Fruit fly (Drosophila melanogaster) whole organism, adult: ENCODE data around the gene dj-1beta.

ENCODE experiments used
- CG11617 ChIP-seq: fragments of 200-800 bp; sonication (Bioruptor generic); optimal IDR thresholded peaks from 2 replicates; lab custom pipeline; 2017; ENCODE audit warnings: mild to moderate bottlenecking, missing biosample characterization, missing genetic modification reagents, missing genetic modification characterization
- CG12768 ChIP-seq: fragments of 200-800 bp; sonication (Bioruptor generic); optimal IDR thresholded peaks from 2 replicates; lab custom pipeline; 2017; ENCODE audit warnings: missing biosample characterization, missing genetic modification characterization, mild to moderate bottlenecking, moderate library complexity, missing genetic modification reagents
- CG14711 ChIP-seq: fragments of 200-800 bp; sonication (Bioruptor generic); optimal IDR thresholded peaks from 2 replicates; lab custom pipeline; 2018; ENCODE audit warnings: missing biosample characterization, mild to moderate bottlenecking, missing genetic modification characterization, moderate library complexity
- CG1620 ChIP-seq: fragments of 200-800 bp; sonication (Bioruptor generic); optimal IDR thresholded peaks from 2 replicates; lab custom pipeline; 2016; ENCODE audit warnings: missing biosample characterization, missing genetic modification characterization
- CG33017 ChIP-seq: fragments of 200-800 bp; sonication (Bioruptor generic); optimal IDR thresholded peaks from 2 replicates; lab custom pipeline; 2018; ENCODE audit warnings: missing biosample characterization, mild to moderate bottlenecking, missing genetic modification characterization, moderate library complexity
- CG5204 ChIP-seq: fragments of 200-800 bp; sonication (Bioruptor generic); optimal IDR thresholded peaks from 2 replicates; lab custom pipeline; 2016; ENCODE audit warnings: missing biosample characterization, missing genetic modification characterization
- CG7045 ChIP-seq: fragments of 200-800 bp; sonication (Bioruptor generic); optimal IDR thresholded peaks from 2 replicates; lab custom pipeline; 2017; ENCODE audit warnings: missing biosample characterization, mild to moderate bottlenecking, missing genetic modification characterization
- CG7101 ChIP-seq: fragments of 200-800 bp; sonication (Bioruptor generic); optimal IDR thresholded peaks from 2 replicates; lab custom pipeline; 2018; ENCODE audit warnings: missing biosample characterization, mild to moderate bottlenecking, missing genetic modification characterization, moderate library complexity
- Clk ChIP-seq: fragments of 200-800 bp; sonication (Bioruptor generic); optimal IDR thresholded peaks from 2 replicates; lab custom pipeline; 2017; ENCODE audit warnings: missing biosample characterization, missing genetic modification characterization
- Crg-1 ChIP-seq: fragments of 200-800 bp; sonication (Bioruptor generic); optimal IDR thresholded peaks from 2 replicates; lab custom pipeline; 2016; ENCODE audit warnings: missing biosample characterization, missing genetic modification characterization
- Hr96 ChIP-seq: fragments of 200-800 bp; sonication (Bioruptor generic); optimal IDR thresholded peaks from 2 replicates; lab custom pipeline; 2016; ENCODE audit warnings: missing biosample characterization, missing genetic modification characterization
- Mnt ChIP-seq: fragments of 200-800 bp; sonication (Bioruptor generic); optimal IDR thresholded peaks from 2 replicates; lab custom pipeline; 2016; ENCODE audit warnings: missing biosample characterization, mild to moderate bottlenecking, missing genetic modification characterization
- bab1 ChIP-seq: fragments of 200-800 bp; sonication (Bioruptor generic); optimal IDR thresholded peaks from 3 replicates; lab custom pipeline; 2019; ENCODE audit warnings: missing biosample characterization, mild to moderate bottlenecking, missing genetic modification characterization, moderate library complexity
- cic ChIP-seq: fragments of 200-800 bp; sonication (Bioruptor generic); optimal IDR thresholded peaks from 2 replicates; lab custom pipeline; 2017; ENCODE audit warnings: missing biosample characterization, mild to moderate bottlenecking, missing genetic modification characterization, moderate library complexity
- cnc ChIP-seq, 2 experiments: fragments of >200 bp; optimal IDR thresholded peaks; 2 replicates each; lab custom pipeline; 2017
- kay ChIP-seq: fragments of 200-800 bp; sonication (Bioruptor generic); peaks from one replicate; lab custom pipeline; 2016; ENCODE audit warnings: missing biosample characterization, missing genetic modification characterization, borderline replicate concordance
- ovo ChIP-seq: fragments of 200-800 bp; sonication (Bioruptor generic); optimal IDR thresholded peaks from 2 replicates; lab custom pipeline; 2016; ENCODE audit warnings: missing biosample characterization, missing genetic modification characterization
- pad ChIP-seq: fragments of 200-800 bp; sonication (Bioruptor generic); optimal IDR thresholded peaks from 3 replicates; lab custom pipeline; 2017; ENCODE audit warnings: missing biosample characterization, missing genetic modification characterization, mild to moderate bottlenecking, moderate library complexity, missing genetic modification reagents
- tj ChIP-seq: fragments of 200-800 bp; sonication (Bioruptor generic); optimal IDR thresholded peaks from 3 replicates; lab custom pipeline; 2017; ENCODE audit warnings: missing biosample characterization, mild to moderate bottlenecking, missing genetic modification characterization, moderate library complexity
- toe ChIP-seq: fragments of 200-800 bp; sonication (Bioruptor generic); optimal IDR thresholded peaks from 2 replicates; lab custom pipeline; 2016; ENCODE audit warnings: missing biosample characterization, missing genetic modification characterization

Gene dj-1beta

dm6 chr3R:30827544-30827943, 20.6 kb downstream of the dj-1beta start, which contains the start of gene CG15544:
Gene CG15544, plus strand, starts transcription at chr3R:30827819.
- no peak for TF ChIP-seq CG7045 (GFP tag; lab: Kevin White, UChicago)

dm6 chr3R:30828433-30829034, 21.6 kb downstream of the dj-1beta start:
- no peak for TF ChIP-seq Hr96 (GFP tag; lab: Kevin White, UChicago)
- no peak for TF ChIP-seq pad (GFP tag; lab: Kevin White, UChicago)
- TF ChIP-seq toe (GFP tag; lab: Kevin White, UChicago), result no peak
- no peak for TF ChIP-seq kay (GFP tag; lab: Kevin White, UChicago)
- no peak for TF ChIP-seq bab1 (GFP tag; lab: Kevin White, UChicago)
- no peak for TF ChIP-seq tj (GFP tag; lab: Kevin White, UChicago)
- no peak for TF ChIP-seq Crg-1 (GFP tag; lab: Kevin White, UChicago)

- TF ChIP-seq bab1 (GFP tag; lab: Kevin White, UChicago) (no peak), CG11617 (GFP tag; lab: Kevin White, UChicago) (no peak), Crg-1 (GFP tag; lab: Kevin White, UChicago) (no peak), CG12768 (GFP tag; lab: Kevin White, UChicago) (no peak), tj (GFP tag; lab: Kevin White, UChicago) (no peak), Clk (GFP tag; lab: Kevin White, UChicago) (no peak), pad (GFP tag; lab: Kevin White, UChicago) (no peak), CG7101 (tag; lab: Kevin White, UChicago) (no peak), cic (no peak), Mnt (no peak), CG5204 (GFP tag; lab: Kevin White, UChicago) (no peak), CG14711 (no peak), toe (GFP tag; lab: Kevin White, UChicago) (no peak), CG1620 (GFP tag; lab: Kevin White, UChicago) (no peak), ovo (GFP tag; lab: Kevin White, UChicago) (no peak), CG33017 (no peak), kay (GFP tag; lab: Kevin White, UChicago) (no peak), Hr96 (GFP tag; lab: Kevin White, UChicago) (no peak)
Measured at dm6 chr3R:30832130-30832529, 25.2 kb downstream of the dj-1beta start.

- TF ChIP-seq tj (GFP tag; lab: Kevin White, UChicago) (no peak), bab1 (GFP tag; lab: Kevin White, UChicago) (no peak), CG5204 (GFP tag; lab: Kevin White, UChicago) (no peak), CG7101 (tag; lab: Kevin White, UChicago) (no peak), CG1620 (GFP tag; lab: Kevin White, UChicago) (no peak), cic (no peak), cnc (optimal IDR thresholded peaks at IDR 0.05; lab: Kevin White, UChicago) (no peak), Clk (GFP tag; lab: Kevin White, UChicago) (no peak)
Measured at dm6 chr3R:30833078-30833477, 26.2 kb downstream of the dj-1beta start.

dm6 chr3R:30840741-30841140, 33.8 kb downstream of the dj-1beta start:
- TF ChIP-seq cic, result no peak
- TF ChIP-seq CG7045 (GFP tag; lab: Kevin White, UChicago), result no peak
- TF ChIP-seq CG5204 (GFP tag; lab: Kevin White, UChicago), result no peak
- no peak for TF ChIP-seq CG1620 (GFP tag; lab: Kevin White, UChicago)
- no peak for TF ChIP-seq ovo (GFP tag; lab: Kevin White, UChicago)
- no peak for TF ChIP-seq bab1 (GFP tag; lab: Kevin White, UChicago)
- TF ChIP-seq Hr96 (GFP tag; lab: Kevin White, UChicago), result no peak
- TF ChIP-seq kay (GFP tag; lab: Kevin White, UChicago), result no peak
- TF ChIP-seq Clk (GFP tag; lab: Kevin White, UChicago), result no peak
- no peak for TF ChIP-seq cnc (optimal IDR thresholded peaks at IDR 0.05; lab: Kevin White, UChicago)
- no peak for TF ChIP-seq CG7101 (tag; lab: Kevin White, UChicago)
- no peak for TF ChIP-seq pad (GFP tag; lab: Kevin White, UChicago)
- no peak for TF ChIP-seq Mnt
- TF ChIP-seq toe (GFP tag; lab: Kevin White, UChicago), result no peak
- TF ChIP-seq CG33017, result no peak
- no peak for TF ChIP-seq CG11617 (GFP tag; lab: Kevin White, UChicago)
- TF ChIP-seq tj (GFP tag; lab: Kevin White, UChicago), result no peak
- no peak for TF ChIP-seq CG12768 (GFP tag; lab: Kevin White, UChicago)
- no peak for TF ChIP-seq Crg-1 (GFP tag; lab: Kevin White, UChicago)
- TF ChIP-seq CG14711, result no peak

- no peak for TF ChIP-seq CG11617 (GFP tag; lab: Kevin White, UChicago)
- TF ChIP-seq kay (GFP tag; lab: Kevin White, UChicago), result no peak
- TF ChIP-seq bab1 (GFP tag; lab: Kevin White, UChicago), result no peak
- TF ChIP-seq CG7101 (tag; lab: Kevin White, UChicago), result no peak
- TF ChIP-seq CG12768 (GFP tag; lab: Kevin White, UChicago), result no peak
- no peak for TF ChIP-seq cic
- TF ChIP-seq Mnt, result no peak
- TF ChIP-seq CG14711, result no peak
- TF ChIP-seq Hr96 (GFP tag; lab: Kevin White, UChicago), result no peak
- TF ChIP-seq pad (GFP tag; lab: Kevin White, UChicago), result no peak
- no peak for TF ChIP-seq tj (GFP tag; lab: Kevin White, UChicago)
- no peak for TF ChIP-seq Clk (GFP tag; lab: Kevin White, UChicago)
- TF ChIP-seq CG1620 (GFP tag; lab: Kevin White, UChicago), result no peak
- no peak for TF ChIP-seq CG5204 (GFP tag; lab: Kevin White, UChicago)
Measured at dm6 chr3R:30842199-30842598, 35.3 kb downstream of the dj-1beta start.
